Worm (Caenorhabditis elegans) whole organism, L1 larva: ENCODE data around the gene cnc-11.

ENCODE experiments used
- ama-1 ChIP-seq: fragments of 150-350 bp; optimal IDR thresholded peaks from 2 replicates; lab custom pipeline; 2014
- egl-27 ChIP-seq, 2 experiments: fragments of 150-350 bp in 1 of 2; sonication (generic microtip); optimal IDR thresholded peaks; 3 replicates each; lab custom pipeline; 2017 to 2018; ENCODE audit warnings: missing biosample characterization in 2 of 2, missing genetic modification characterization in 2 of 2, missing genetic modification reagents in 2 of 2
- tbx-2 ChIP-seq: sonication (generic microtip); optimal IDR thresholded peaks from 2 replicates; lab custom pipeline; 2016; ENCODE audit warnings: missing genetic modification characterization, missing compliant biosample characterization

- TF ChIP-seq ama-1 (lab: Kevin White, UChicago) (no peak), tbx-2 (tag; lab: Kevin White, UChicago) (peak; percentile 37), egl-27 (tag; optimal IDR thresholded peaks at IDR 0.05; lab: Kevin White, UChicago) (no peak)
Measured at ce11 chrV:1480841-1481240, 38.7 kb downstream of the cnc-11 start.
